Fruit fly (Drosophila melanogaster): ENCODE measurements around the gene Vps16A.

Gene Vps16A

DNA sequence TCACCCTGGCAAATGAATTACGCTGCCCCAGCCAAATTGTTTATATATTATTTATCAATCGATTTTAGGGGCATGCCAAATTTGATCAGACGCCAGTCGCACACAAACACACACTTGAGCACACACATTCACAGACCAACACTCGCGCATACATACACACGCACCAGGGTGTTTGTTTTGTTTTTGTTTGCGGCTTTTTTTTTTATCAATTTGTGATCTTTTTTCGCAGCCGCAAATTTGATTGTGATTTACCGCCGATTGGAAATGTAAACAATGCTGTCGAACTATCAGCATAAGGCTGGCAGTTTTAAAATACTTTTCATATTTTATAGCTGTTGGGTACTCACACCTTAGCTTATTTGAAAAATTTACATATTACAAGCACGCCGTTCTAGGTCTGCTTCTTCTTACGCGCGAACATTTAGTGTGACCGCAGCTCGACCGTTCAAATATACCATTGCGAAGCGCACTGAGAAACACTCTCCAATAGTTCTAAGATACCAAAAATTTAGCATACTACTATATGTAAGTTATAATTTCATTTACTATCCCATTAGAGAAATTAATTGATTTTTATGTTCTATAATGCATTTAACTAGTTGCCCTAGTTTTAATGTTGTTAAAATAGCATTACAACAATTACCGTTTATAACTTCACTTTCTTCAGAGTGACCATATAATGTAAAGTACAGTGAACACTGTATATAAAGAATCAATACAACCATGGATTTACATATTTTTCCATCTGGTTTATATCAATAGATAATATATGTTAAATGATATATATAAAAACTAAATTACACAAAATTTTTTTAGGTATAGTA, 29.3 kb upstream of the Vps16A start, which contains the start of gene pum (continued):
- no peak for TF ChIP-seq pfk (GFP tag; optimal IDR thresholded peaks at IDR 0.05)
- no peak for TF ChIP-seq CG10565 (GFP tag; optimal IDR thresholded peaks at IDR 0.05)
- TF ChIP-seq CoRest (tag; optimal IDR thresholded peaks at IDR 0.05), result peak; percentile 75
- TF ChIP-seq Sox102F (GFP tag; optimal IDR thresholded peaks at IDR 0.05), result no peak
- peak; percentile 41 for TF ChIP-seq dmrt11E (tag; optimal IDR thresholded peaks at IDR 0.05)
- TF ChIP-seq yki (optimal IDR thresholded peaks at IDR 0.05), result no peak
- TF ChIP-seq CG17802 (tag; optimal IDR thresholded peaks at IDR 0.05), result no peak
- no peak for TF ChIP-seq wdn (GFP tag; IDR thresholded peaks at IDR 0.05)
- TF ChIP-seq slou (GFP tag; optimal IDR thresholded peaks at IDR 0.05), result no peak
- TF ChIP-seq gro (GFP tag; optimal IDR thresholded peaks at IDR 0.05), result no peak
- TF ChIP-seq CTCF (GFP tag; optimal IDR thresholded peaks at IDR 0.05), result no peak
- TF ChIP-seq run (tag; optimal IDR thresholded peaks at IDR 0.05), result no peak
- TF ChIP-seq Spps (tag; optimal IDR thresholded peaks at IDR 0.05), result peak; percentile 36
- 0 out of 3 replicates have a peak, but pooled peaks have one; percentile 11 for TF ChIP-seq CG11695 (GFP tag; IDR thresholded peaks at IDR 0.05)
- no peak for TF ChIP-seq lilli (GFP tag; optimal IDR thresholded peaks at IDR 0.05)
- TF ChIP-seq Hr78 (GFP tag; optimal IDR thresholded peaks at IDR 0.05), result no peak
- no peak for TF ChIP-seq CG11456 (GFP tag; IDR thresholded peaks at IDR 0.05)
- no peak for TF ChIP-seq ttk (GFP tag; IDR thresholded peaks at IDR 0.05)
- peak; percentile 60 for TF ChIP-seq CG3847 (GFP tag; IDR thresholded peaks at IDR 0.05)
- TF ChIP-seq CG10543 (GFP tag; optimal IDR thresholded peaks at IDR 0.05), result no peak
- no peak for TF ChIP-seq CG9215 (GFP tag; IDR thresholded peaks at IDR 0.05)
- TF ChIP-seq CG16815 (GFP tag; optimal IDR thresholded peaks at IDR 0.05), result no peak
- no peak; the same call in 1 of the 2 replicates for TF ChIP-seq CG32772 (GFP tag; IDR thresholded peaks at IDR 0.05)
- TF ChIP-seq ase (GFP tag; IDR thresholded peaks at IDR 0.05), result no peak
- TF ChIP-seq dan (GFP tag; IDR thresholded peaks at IDR 0.05), result no peak
- TF ChIP-seq ranshi (GFP tag; IDR thresholded peaks at IDR 0.05), result peak; percentile 52; the same call in 1 of the 2 replicates
- TF ChIP-seq CG15696 (tag; optimal IDR thresholded peaks at IDR 0.05), result peak; percentile 39
- no peak for TF ChIP-seq CG8478 (optimal IDR thresholded peaks at IDR 0.05)
- TF ChIP-seq usp (GFP tag; optimal IDR thresholded peaks at IDR 0.05), result no peak
- peak; percentile 44 for TF ChIP-seq BEAF-32 (GFP tag; optimal IDR thresholded peaks at IDR 0.05)
- peak; percentile 85 for TF ChIP-seq nom (GFP tag; optimal IDR thresholded peaks at IDR 0.05)
- no peak for TF ChIP-seq Oli (tag; optimal IDR thresholded peaks at IDR 0.05)
- TF ChIP-seq br (optimal IDR thresholded peaks at IDR 0.05), result no peak
- TF ChIP-seq CG11247 (GFP tag; IDR thresholded peaks at IDR 0.05), result no peak; the same call in 1 of the 2 replicates
- no peak for TF ChIP-seq ERR (GFP tag; optimal IDR thresholded peaks at IDR 0.05)
- no peak for TF ChIP-seq ssp (GFP tag; IDR thresholded peaks at IDR 0.05)
- TF ChIP-seq sqz (GFP tag; optimal IDR thresholded peaks at IDR 0.05), result peak; percentile 95
- TF ChIP-seq ATbp (GFP tag; optimal IDR thresholded peaks at IDR 0.05), result no peak
- TF ChIP-seq CG6765 (GFP tag; optimal IDR thresholded peaks at IDR 0.05), result no peak
- TF ChIP-seq lov (optimal IDR thresholded peaks at IDR 0.05), result no peak
- no peak for TF ChIP-seq lov (GFP tag; IDR thresholded peaks at IDR 0.05)
- TF ChIP-seq CG6854 (GFP tag; optimal IDR thresholded peaks at IDR 0.05), result no peak
- TF ChIP-seq Sry-β (GFP tag; optimal IDR thresholded peaks at IDR 0.05), result no peak
- no peak for TF ChIP-seq CG43689 (GFP tag; IDR thresholded peaks at IDR 0.05)
- no peak for TF ChIP-seq CG13624 (GFP tag; optimal IDR thresholded peaks at IDR 0.05)
- peak; percentile 59 for TF ChIP-seq zen (tag; optimal IDR thresholded peaks at IDR 0.05)
- no peak for TF ChIP-seq nerfin-2 (GFP tag; IDR thresholded peaks at IDR 0.05; ENCODE audit: partially characterized antibody)
- no peak for TF ChIP-seq slp2 (GFP tag; optimal IDR thresholded peaks at IDR 0.05)
- no peak for TF ChIP-seq fu2 (GFP tag; optimal IDR thresholded peaks at IDR 0.05)
- no peak for TF ChIP-seq jigr1 (GFP tag; IDR thresholded peaks at IDR 0.05)
- TF ChIP-seq Nf-YC (tag; optimal IDR thresholded peaks at IDR 0.05), result peak; percentile 59
- TF ChIP-seq CG30431 (GFP tag; optimal IDR thresholded peaks at IDR 0.05), result no peak
